Worm (Caenorhabditis elegans) whole organism, early embryonic: ENCODE results near the gene F32D8.13.
A peak's percentile ranks its signal among the peaks of the same experiment; 100 is the strongest.

Source experiments
- F13C5.2 ChIP-seq: sonication (generic microtip); optimal IDR thresholded peaks from 2 replicates; lab custom pipeline; 2017; ENCODE audit warnings: mild to moderate bottlenecking, missing genetic modification characterization, inconsistent platforms, missing compliant biosample characterization
- aly-1 ChIP-seq: sonication (generic microtip); optimal IDR thresholded peaks from 2 replicates; lab custom pipeline; 2016; ENCODE audit warnings: missing genetic modification characterization, missing compliant biosample characterization
- ama-1 ChIP-seq: fragments of 150-350 bp; optimal IDR thresholded peaks from 2 replicates; lab custom pipeline; 2014
- ceh-13 ChIP-seq: fragments of 200-800 bp; sonication (Bioruptor generic); optimal IDR thresholded peaks from 2 replicates; lab custom pipeline; 2018; ENCODE audit warnings: mild to moderate bottlenecking, missing genetic modification characterization, missing compliant biosample characterization
- flt-1 ChIP-seq: fragments of 200-800 bp; sonication (Bioruptor generic); IDR thresholded peaks from 2 replicates; pipeline ENCODE4 v1.3.6; 2022; ENCODE audit warnings: missing genetic modification characterization, missing compliant biosample characterization
- hmg-4 ChIP-seq: fragments of 200-800 bp; sonication (Bioruptor generic); optimal IDR thresholded peaks from 2 replicates; lab custom pipeline; 2018; ENCODE audit warnings: mild to moderate bottlenecking, missing genetic modification characterization, missing compliant biosample characterization
- scrt-1 ChIP-seq: fragments of 200-800 bp; sonication (Bioruptor generic); IDR thresholded peaks from 2 replicates; pipeline ENCODE4 v1.3.6; 2022; ENCODE audit warnings: missing genetic modification characterization, missing compliant biosample characterization
- sea-1 ChIP-seq: fragments of 200-800 bp; sonication (Bioruptor generic); conservative IDR thresholded peaks from 2 replicates; pipeline ENCODE4 v1.3.6; 2022; ENCODE audit warnings: missing genetic modification characterization, missing compliant biosample characterization
- tbx-11 ChIP-seq: fragments of 200-800 bp; sonication (Bioruptor generic); IDR thresholded peaks from 2 replicates; pipeline ENCODE4 v1.3.6; 2022; ENCODE audit warnings: missing genetic modification characterization, missing compliant biosample characterization
- tra-4 ChIP-seq: sonication (generic microtip); optimal IDR thresholded peaks from 2 replicates; lab custom pipeline; 2017; ENCODE audit warnings: missing genetic modification characterization, missing compliant biosample characterization

- TF ChIP-seq ceh-13 (GFP tag; lab: Kevin White, UChicago): no peak
- peak; percentile 37 for TF ChIP-seq hmg-4 (GFP tag; lab: Kevin White, UChicago)
- no peak for TF ChIP-seq ama-1 (lab: Kevin White, UChicago)
- TF ChIP-seq tbx-11 (GFP tag; lab: Robert Waterston, UW): no peak
- no peak for TF ChIP-seq tra-4 (tag; lab: Kevin White, UChicago)
- TF ChIP-seq flt-1 (GFP tag; lab: Robert Waterston, UW): no peak
- TF ChIP-seq F13C5.2 (tag; lab: Kevin White, UChicago): no peak
- no peak for TF ChIP-seq aly-1 (tag; lab: Kevin White, UChicago)
- TF ChIP-seq scrt-1: no peak
- no peak for TF ChIP-seq sea-1 (GFP tag; lab: Robert Waterston, UW)
Measured at ce11 chrV:10858340-10858739, 38.0 kb downstream of the F32D8.13 start.
